Fruit fly (Drosophila melanogaster) whole organism, wandering third instar larva: ENCODE data around the gene Dscam3.

Experiments
- Abd-B ChIP-seq: fragments of >200 bp; optimal IDR thresholded peaks from 2 replicates; lab custom pipeline; 2017; ENCODE audit warnings: missing biosample characterization, missing genetic modification characterization
- CG32264 ChIP-seq: fragments of 200-800 bp; sonication (Bioruptor generic); optimal IDR thresholded peaks from 2 replicates; lab custom pipeline; 2016; ENCODE audit warnings: missing biosample characterization, missing genetic modification characterization
- CG9705 ChIP-seq: fragments of 200-800 bp; sonication (Bioruptor generic); optimal IDR thresholded peaks from 2 replicates; lab custom pipeline; 2018; ENCODE audit warnings: missing biosample characterization, mild to moderate bottlenecking, missing genetic modification characterization
- CrebA ChIP-seq: fragments of 200-800 bp; sonication (Bioruptor generic); optimal IDR thresholded peaks from 2 replicates; lab custom pipeline; 2016; ENCODE audit warnings: missing biosample characterization, mild to moderate bottlenecking, missing genetic modification characterization, borderline replicate concordance
- Dfd ChIP-seq: fragments of >200 bp; optimal IDR thresholded peaks from 2 replicates; lab custom pipeline; 2017; ENCODE audit warnings: missing biosample characterization, missing genetic modification characterization
- Dif ChIP-seq: fragments of 200-275, 200-300 bp; sonication (Bioruptor generic); optimal IDR thresholded peaks from 2 replicates; lab custom pipeline; 2018; ENCODE audit warnings: missing biosample characterization, missing genetic modification characterization; ENCODE audit not compliant: partially characterized antibody
- GATAd ChIP-seq: sonication (Bioruptor generic); optimal IDR thresholded peaks from 2 replicates; lab custom pipeline; 2016; ENCODE audit warnings: missing biosample characterization, missing genetic modification characterization
- HLH106 ChIP-seq: fragments of 200-800 bp; optimal IDR thresholded peaks from 3 replicates; lab custom pipeline; 2019; ENCODE audit warnings: missing biosample characterization, mild to moderate bottlenecking, missing genetic modification characterization, moderate library complexity
- Hnf4 ChIP-seq: fragments of 200-800 bp; sonication (Bioruptor generic); optimal IDR thresholded peaks from 2 replicates; lab custom pipeline; 2016; ENCODE audit warnings: missing biosample characterization, mild to moderate bottlenecking, missing genetic modification characterization
- Hr78 ChIP-seq: fragments of >200 bp; optimal IDR thresholded peaks from 2 replicates; lab custom pipeline; 2017; ENCODE audit warnings: missing biosample characterization, missing genetic modification characterization
- Hr83 ChIP-seq: fragments of 200-300 bp; sonication (Bioruptor generic); optimal IDR thresholded peaks from 2 replicates; lab custom pipeline; 2016; ENCODE audit warnings: missing biosample characterization, mild to moderate bottlenecking, missing genetic modification characterization, moderate library complexity; ENCODE audit not compliant: poor library complexity, severe bottlenecking
- Jra ChIP-seq: sonication (Bioruptor generic); optimal IDR thresholded peaks from 2 replicates; lab custom pipeline; 2016; ENCODE audit warnings: missing biosample characterization, missing genetic modification characterization
- Mio ChIP-seq: sonication (Bioruptor generic); optimal IDR thresholded peaks from 2 replicates; lab custom pipeline; 2016; ENCODE audit warnings: missing biosample characterization, missing genetic modification characterization
- Myc ChIP-seq: fragments of >200 bp; optimal IDR thresholded peaks from 2 replicates; lab custom pipeline; 2017
- N ChIP-seq: fragments of >200 bp; optimal IDR thresholded peaks from 2 replicates; lab custom pipeline; 2018; ENCODE audit warnings: missing biosample characterization, missing external identifiers, missing genetic modification characterization
- OdsH ChIP-seq: fragments of 200-800 bp; sonication (Bioruptor generic); optimal IDR thresholded peaks from 2 replicates; lab custom pipeline; 2016; ENCODE audit warnings: missing biosample characterization, mild to moderate bottlenecking, missing genetic modification characterization
- Rel ChIP-seq, 2 experiments: fragments of 200-800 bp; sonication (Bioruptor generic) in 1 of 2; optimal IDR thresholded peaks; 2 replicates in 1 of 2; 3 replicates in 1 of 2; lab custom pipeline; 2016 to 2019; ENCODE audit warnings: mild to moderate bottlenecking in 2 of 2, missing biosample characterization in 2 of 2, missing genetic modification characterization in 2 of 2, moderate library complexity in 1 of 2
- Sp1 ChIP-seq: fragments of 200-800 bp; sonication (Bioruptor generic); optimal IDR thresholded peaks from 3 replicates; lab custom pipeline; 2019; ENCODE audit warnings: missing biosample characterization, mild to moderate bottlenecking, missing genetic modification characterization, moderate library complexity
- Vsx2 ChIP-seq: fragments of 200-300, 225-300 bp; sonication (Bioruptor generic); optimal IDR thresholded peaks from 2 replicates; lab custom pipeline; 2018; ENCODE audit warnings: missing biosample characterization, missing genetic modification characterization; ENCODE audit not compliant: partially characterized antibody
- br ChIP-seq: fragments of 200-800 bp; sonication (Bioruptor generic); optimal IDR thresholded peaks from 2 replicates; lab custom pipeline; 2016; ENCODE audit warnings: missing biosample characterization, missing genetic modification characterization
- brk ChIP-seq: fragments of 200-800 bp; sonication (Bioruptor generic); optimal IDR thresholded peaks from 2 replicates; lab custom pipeline; 2016; ENCODE audit warnings: missing biosample characterization, mild to moderate bottlenecking, missing genetic modification characterization
- dl ChIP-seq, 2 experiments: fragments of 175-275, 200-275 bp in 1 of 2; fragments of 200-275 bp in 1 of 2; sonication (Bioruptor generic); optimal IDR thresholded peaks; lab custom pipeline; 2018; ENCODE audit warnings: mild to moderate bottlenecking in 2 of 2, missing biosample characterization in 2 of 2, missing genetic modification characterization in 2 of 2, moderate library complexity in 2 of 2; ENCODE audit not compliant: partially characterized antibody in 2 of 2, insufficient read depth in 1 of 2
- dmrt93B ChIP-seq: fragments of 200-800 bp; sonication (Bioruptor generic); optimal IDR thresholded peaks from 2 replicates; lab custom pipeline; 2018; ENCODE audit warnings: missing biosample characterization, mild to moderate bottlenecking, missing genetic modification characterization
- dsf ChIP-seq: sonication (Bioruptor generic); optimal IDR thresholded peaks from 2 replicates; lab custom pipeline; 2016; ENCODE audit warnings: missing biosample characterization, missing genetic modification characterization, borderline replicate concordance
- ey ChIP-seq: fragments of 200-800 bp; sonication (Bioruptor generic); optimal IDR thresholded peaks from 2 replicates; lab custom pipeline; 2016; ENCODE audit warnings: missing biosample characterization, missing genetic modification characterization
- foxo ChIP-seq, 2 experiments: fragments of 200-800 bp; sonication (Bioruptor generic); optimal IDR thresholded peaks; 2 replicates in 1 of 2; 3 replicates in 1 of 2; lab custom pipeline; 2016 to 2017; ENCODE audit warnings: missing biosample characterization in 2 of 2, missing genetic modification characterization in 2 of 2
- fru ChIP-seq: fragments of 200-800 bp; sonication (Bioruptor generic); optimal IDR thresholded peaks from 3 replicates; lab custom pipeline; 2016; ENCODE audit warnings: missing biosample characterization, mild to moderate bottlenecking, missing genetic modification characterization
- h ChIP-seq: fragments of 200-800 bp; sonication (Bioruptor generic); optimal IDR thresholded peaks from 3 replicates; lab custom pipeline; 2016; ENCODE audit warnings: missing biosample characterization, mild to moderate bottlenecking, missing genetic modification characterization
- jim ChIP-seq: fragments of 175-275, 200-325 bp; sonication (Bioruptor generic); optimal IDR thresholded peaks from 2 replicates; lab custom pipeline; 2016; ENCODE audit warnings: missing biosample characterization, mild to moderate bottlenecking, missing genetic modification characterization
- lola ChIP-seq: fragments of >200 bp; optimal IDR thresholded peaks from 2 replicates; lab custom pipeline; 2017; ENCODE audit warnings: missing biosample characterization, missing genetic modification characterization
- pan ChIP-seq: fragments of >200 bp; optimal IDR thresholded peaks from 2 replicates; lab custom pipeline; 2017
- psq ChIP-seq: fragments of 200-800 bp; sonication (Bioruptor generic); optimal IDR thresholded peaks from 3 replicates; lab custom pipeline; 2017; ENCODE audit warnings: missing biosample characterization, mild to moderate bottlenecking, missing genetic modification characterization, moderate library complexity
- rgr ChIP-seq: fragments of 200-800 bp; sonication (Bioruptor generic); optimal IDR thresholded peaks from 3 replicates; lab custom pipeline; 2016; ENCODE audit warnings: missing biosample characterization, mild to moderate bottlenecking, missing genetic modification characterization
- sage ChIP-seq: fragments of 200-800 bp; sonication (Bioruptor generic); optimal IDR thresholded peaks from 2 replicates; lab custom pipeline; 2016; ENCODE audit warnings: missing biosample characterization, mild to moderate bottlenecking, missing genetic modification characterization
- sv ChIP-seq: fragments of 200-800 bp; sonication (Bioruptor generic); optimal IDR thresholded peaks from 3 replicates; lab custom pipeline; 2016; ENCODE audit warnings: missing biosample characterization, missing genetic modification characterization
- tai ChIP-seq: sonication (Bioruptor generic); optimal IDR thresholded peaks from 2 replicates; lab custom pipeline; 2016; ENCODE audit warnings: missing biosample characterization, missing genetic modification characterization
- usp ChIP-seq: fragments of >200 bp; optimal IDR thresholded peaks from 2 replicates; lab custom pipeline; 2017; ENCODE audit warnings: missing biosample characterization, missing genetic modification characterization
- woc ChIP-seq: sonication (Bioruptor generic); optimal IDR thresholded peaks from 2 replicates; lab custom pipeline; 2016; ENCODE audit warnings: missing biosample characterization, mild to moderate bottlenecking, missing genetic modification characterization

Gene Dscam3

DNA sequence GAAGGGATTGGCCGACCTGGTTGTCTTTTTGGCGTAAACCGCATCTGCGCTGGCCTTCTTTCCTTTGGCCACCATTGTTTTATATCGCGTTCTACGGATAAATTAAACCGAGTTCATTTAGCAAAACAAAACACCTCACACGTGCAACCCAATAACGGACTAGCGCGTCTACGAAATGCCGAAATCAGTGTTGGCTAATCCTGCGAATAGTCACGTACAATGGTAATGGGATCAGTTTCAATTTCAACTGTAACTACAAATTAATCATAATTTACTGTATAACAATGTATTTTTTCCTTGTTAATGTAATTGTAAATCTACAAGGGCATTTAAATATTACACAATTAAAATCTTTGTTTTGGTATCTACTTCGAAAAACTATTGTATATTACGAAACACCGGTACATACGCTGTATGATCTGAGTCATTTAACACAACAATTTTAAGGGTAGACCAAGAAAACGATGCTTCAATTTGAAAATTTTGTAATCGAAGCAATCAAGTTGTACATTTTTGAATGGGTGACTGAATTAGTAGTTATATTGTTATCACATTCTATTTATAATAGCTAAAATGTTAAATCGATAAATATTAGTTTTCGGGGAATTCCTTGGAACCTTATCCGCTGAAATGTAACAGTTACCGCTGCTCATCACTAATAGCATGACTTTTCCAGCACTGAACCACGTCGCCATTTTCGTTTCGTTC, 34.5 kb upstream of the Dscam3 start, which contains the start of gene SF1:
Gene SF1 (plus strand): TSS at position 633 of the 708 bp plus-strand sequence.
- TF ChIP-seq dmrt93B (GFP tag; lab: Kevin White, UChicago) (peak; percentile 63), woc (GFP tag; lab: Kevin White, UChicago) (peak; percentile 80), h (peak; percentile 40), OdsH (GFP tag; lab: Kevin White, UChicago) (peak; percentile 7), brk (GFP tag; lab: Kevin White, UChicago) (no peak), CG32264 (GFP tag; lab: Kevin White, UChicago) (no peak), br (GFP tag; lab: Kevin White, UChicago) (no peak), N (no peak), Rel (GFP tag; optimal IDR thresholded peaks at IDR 0.05; lab: Kevin White, UChicago) (no peak), Rel (tag; optimal IDR thresholded peaks at IDR 0.05; lab: Kevin White, UChicago) (peak; percentile 73), Hr83 (GFP tag; lab: Kevin White, UChicago) (peak; percentile 33), ey (GFP tag; lab: Kevin White, UChicago) (peak; percentile 26), Myc (peak; percentile 90), Abd-B (no peak), HLH106 (tag; lab: Kevin White, UChicago) (peak; percentile 53), psq (GFP tag; lab: Kevin White, UChicago) (peak; percentile 52)

DNA sequence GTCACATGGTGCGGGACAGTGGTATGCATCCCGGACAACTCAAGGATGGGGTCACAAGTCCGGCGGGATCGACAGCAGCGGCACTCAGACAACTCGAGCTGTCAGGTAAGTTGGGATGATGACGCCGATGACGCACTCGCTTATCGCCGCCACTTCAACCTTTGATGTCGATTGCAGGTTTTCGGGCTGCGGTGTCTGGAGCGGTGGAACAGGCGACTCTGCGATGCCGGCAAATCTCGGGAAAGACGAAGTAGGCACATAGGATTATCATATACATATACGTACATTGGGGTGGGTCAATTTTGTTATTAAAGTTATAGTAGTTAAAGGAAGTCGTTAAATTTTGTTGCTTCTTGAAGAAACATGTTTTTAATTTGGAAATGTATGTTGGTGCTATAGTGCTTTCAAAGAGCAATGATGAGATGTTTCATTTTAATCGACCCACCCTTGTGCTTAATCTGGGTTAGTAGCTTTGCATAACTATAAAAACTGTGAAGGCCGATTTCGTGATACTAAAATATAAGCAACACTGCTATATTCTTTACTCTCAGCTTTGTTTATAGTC, 31.2 kb upstream of the Dscam3 start:
- peak; percentile 50 for TF ChIP-seq OdsH (GFP tag; lab: Kevin White, UChicago)
- peak; percentile 63 for TF ChIP-seq rgr (GFP tag; lab: Kevin White, UChicago)
- TF ChIP-seq h, result peak; percentile 25
- peak in 1 of 2 experiments; percentile 43 for TF ChIP-seq foxo (GFP tag; optimal IDR thresholded peaks at IDR 0.05; lab: Kevin White, UChicago)
- TF ChIP-seq Hr83 (GFP tag; lab: Kevin White, UChicago), result no peak
- TF ChIP-seq ey (GFP tag; lab: Kevin White, UChicago), result peak; percentile 44
- peak; percentile 17 for TF ChIP-seq br (GFP tag; lab: Kevin White, UChicago)
- no peak for TF ChIP-seq Hnf4 (GFP tag; lab: Kevin White, UChicago)
- TF ChIP-seq psq (GFP tag; lab: Kevin White, UChicago), result peak; percentile 9
- no peak for TF ChIP-seq CG9705 (GFP tag; lab: Kevin White, UChicago)
- TF ChIP-seq Vsx2, result no peak
- TF ChIP-seq, all 38 proteins: peak for 7

DNA sequence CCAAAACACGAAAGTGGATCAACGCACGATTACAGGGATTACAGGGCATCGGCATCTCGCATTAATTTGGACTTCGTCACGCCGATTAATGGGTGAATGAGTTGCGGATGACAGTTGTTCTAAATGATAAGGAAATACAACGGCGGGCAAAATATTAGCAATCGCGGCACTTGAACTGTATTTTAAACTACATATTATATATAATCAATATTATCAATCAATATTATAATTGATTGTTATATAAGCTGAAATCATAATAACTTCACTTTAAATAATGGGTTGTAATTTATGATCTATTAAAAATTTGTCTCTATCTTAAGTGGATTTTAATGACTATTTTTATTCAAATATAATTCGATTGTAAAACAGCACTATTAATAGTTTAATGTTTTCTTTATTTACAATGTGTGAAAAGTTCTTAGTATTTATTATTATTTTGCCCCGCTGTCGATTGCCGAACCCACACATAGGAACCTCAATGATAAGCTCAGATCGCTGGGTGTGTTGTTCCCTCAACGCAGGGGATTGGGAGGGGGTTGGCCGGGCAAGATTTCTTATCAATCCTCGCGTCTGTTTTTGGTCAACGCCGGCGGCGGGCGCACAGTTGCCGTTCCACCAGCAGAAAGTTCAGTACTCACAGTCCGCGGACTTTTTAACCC, 29.8 kb upstream of the Dscam3 start:
- TF ChIP-seq usp, result no peak
- no peak for TF ChIP-seq CG9705 (GFP tag; lab: Kevin White, UChicago)
- TF ChIP-seq CrebA (GFP tag; lab: Kevin White, UChicago), result no peak
- TF ChIP-seq Abd-B, result no peak
- peak in 1 of 2 experiments; percentile 75 for TF ChIP-seq foxo (GFP tag; optimal IDR thresholded peaks at IDR 0.05; lab: Kevin White, UChicago)
- TF ChIP-seq tai (GFP tag; lab: Kevin White, UChicago), result no peak
- peak; percentile 4 for TF ChIP-seq Jra (GFP tag; lab: Kevin White, UChicago)
- TF ChIP-seq Hr78, result no peak
- no peak for TF ChIP-seq Dfd
- peak; percentile 54 for TF ChIP-seq Hnf4 (GFP tag; lab: Kevin White, UChicago)
- no peak for TF ChIP-seq woc (GFP tag; lab: Kevin White, UChicago)
- TF ChIP-seq sage (GFP tag; lab: Kevin White, UChicago), result no peak
- no peak for TF ChIP-seq GATAd (GFP tag; lab: Kevin White, UChicago)
- TF ChIP-seq h, result peak; percentile 55
- TF ChIP-seq Dif, result no peak
- peak; percentile 73 for TF ChIP-seq HLH106 (tag; lab: Kevin White, UChicago)
- TF ChIP-seq pan, result no peak
- no peak for TF ChIP-seq dsf (GFP tag; lab: Kevin White, UChicago)
- no peak for TF ChIP-seq Mio (GFP tag; lab: Kevin White, UChicago)
- TF ChIP-seq psq (GFP tag; lab: Kevin White, UChicago), result peak; percentile 80
- TF ChIP-seq Hr83 (GFP tag; lab: Kevin White, UChicago), result peak; percentile 44
- TF ChIP-seq OdsH (GFP tag; lab: Kevin White, UChicago), result peak; percentile 52
- no peak for TF ChIP-seq jim (GFP tag; lab: Kevin White, UChicago)
- TF ChIP-seq CG32264 (GFP tag; lab: Kevin White, UChicago), result no peak
- TF ChIP-seq Sp1, result peak; percentile 82
- TF ChIP-seq ey (GFP tag; lab: Kevin White, UChicago), result no peak
- peak; percentile 55 for TF ChIP-seq rgr (GFP tag; lab: Kevin White, UChicago)
- TF ChIP-seq sv (GFP tag; lab: Kevin White, UChicago), result no peak
- no peak for TF ChIP-seq Myc
- peak; percentile 42 for TF ChIP-seq fru
- TF ChIP-seq br (GFP tag; lab: Kevin White, UChicago), result peak; percentile 30
- no peak for TF ChIP-seq lola (GFP tag; lab: Kevin White, UChicago)
- no peak for TF ChIP-seq dl (GFP tag; optimal IDR thresholded peaks at IDR 0.05; lab: Kevin White, UChicago; ENCODE audit: insufficient read depth in 1 of 2, partially characterized antibody in 2 of 2)
- no peak for TF ChIP-seq N
- no peak for TF ChIP-seq brk (GFP tag; lab: Kevin White, UChicago)
- TF ChIP-seq Rel (GFP tag; optimal IDR thresholded peaks at IDR 0.05; lab: Kevin White, UChicago), result no peak
- peak; percentile 86 for TF ChIP-seq Rel (tag; optimal IDR thresholded peaks at IDR 0.05; lab: Kevin White, UChicago)
- TF ChIP-seq dmrt93B (GFP tag; lab: Kevin White, UChicago), result peak; percentile 37
- no peak for TF ChIP-seq Vsx2
